Worm (Caenorhabditis elegans): ENCODE results near the gene C17H12.5.

Gene C17H12.5

ce11 chrIV:6785873-6786272, 31.6 kb downstream of the C17H12.5 start (continued):
- TF ChIP-seq skn-1 (tag; optimal IDR thresholded peaks at IDR 0.05) (peak; percentile 82), efl-3 (GFP tag; optimal IDR thresholded peaks at IDR 0.05) (no peak), nhr-11 (tag; optimal IDR thresholded peaks at IDR 0.05) (no peak), blmp-1 (tag; optimal IDR thresholded peaks at IDR 0.05) (peak; percentile 39), nhr-20 (tag; optimal IDR thresholded peaks at IDR 0.05) (peak; percentile 70), snu-23 (GFP tag; optimal IDR thresholded peaks at IDR 0.05) (peak; percentile 89), sptf-1 (tag; optimal IDR thresholded peaks at IDR 0.05) (no peak), ceh-88 (GFP tag; IDR thresholded peaks at IDR 0.05) (no peak), lin-15B (tag; optimal IDR thresholded peaks at IDR 0.05) (no peak), aha-1 (tag; optimal IDR thresholded peaks at IDR 0.05) (no peak), nhr-237 (tag; optimal IDR thresholded peaks at IDR 0.05) (peak; percentile 25)

DNA sequence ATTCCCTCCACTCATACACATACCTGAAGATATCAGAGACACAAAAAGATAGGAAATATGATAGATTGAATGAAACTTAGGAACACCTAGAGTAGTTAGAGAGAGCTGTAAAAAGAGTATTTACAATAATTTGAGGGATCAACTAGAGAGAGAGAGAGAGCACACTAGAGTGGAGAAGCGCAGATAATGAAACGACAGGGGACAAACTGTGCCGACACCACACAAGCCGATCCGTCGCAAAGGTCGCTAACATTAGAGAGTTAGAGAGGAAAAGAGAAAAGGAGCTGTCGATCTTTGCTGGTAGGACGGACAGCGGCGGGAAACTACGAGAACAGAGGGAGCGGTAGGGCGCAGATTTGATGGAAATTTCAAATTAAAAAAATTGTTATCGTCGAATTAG, 32.3 kb downstream of the C17H12.5 start, which contains the start of gene dyci-1:
Gene dyci-1 (minus strand): TSS at position 122 of the 400 bp plus-strand sequence.
- TF ChIP-seq grh-1 (GFP tag; IDR thresholded peaks at IDR 0.05) (no peak), fkh-10 (GFP tag; optimal IDR thresholded peaks at IDR 0.05) (no peak), rnt-1 (tag; optimal IDR thresholded peaks at IDR 0.05) (peak; percentile 45), zip-4 (GFP tag; optimal IDR thresholded peaks at IDR 0.05) (no peak), nhr-11 (tag; optimal IDR thresholded peaks at IDR 0.05) (no peak), nhr-76 (tag; optimal IDR thresholded peaks at IDR 0.05) (no peak), aha-1 (tag; optimal IDR thresholded peaks at IDR 0.05) (no peak), nhr-77 (tag; optimal IDR thresholded peaks at IDR 0.05) (peak; percentile 74), hlh-4 (tag; optimal IDR thresholded peaks at IDR 0.05) (no peak), blmp-1 (tag; optimal IDR thresholded peaks at IDR 0.05) (peak; percentile 3), ets-5 (GFP tag; IDR thresholded peaks at IDR 0.05) (no peak), zag-1 (tag; optimal IDR thresholded peaks at IDR 0.05) (no peak), sptf-1 (tag; optimal IDR thresholded peaks at IDR 0.05) (no peak), dsc-1 (tag; optimal IDR thresholded peaks at IDR 0.05) (no peak), xbp-1 (tag; optimal IDR thresholded peaks at IDR 0.05) (no peak), Y116A8C.19 (tag; optimal IDR thresholded peaks at IDR 0.05; ENCODE audit: borderline replicate concordance) (no peak), lin-15B (tag; optimal IDR thresholded peaks at IDR 0.05) (no peak), lin-35 (GFP tag; optimal IDR thresholded peaks at IDR 0.05) (peak; percentile 9 to 31), mab-9 (GFP tag; IDR thresholded peaks at IDR 0.05) (no peak), elt-3 (tag; optimal IDR thresholded peaks at IDR 0.05) (peak in 1 of 6 experiments; percentile 27), nhr-20 (tag; optimal IDR thresholded peaks at IDR 0.05) (peak; percentile 46), snu-23 (GFP tag; optimal IDR thresholded peaks at IDR 0.05) (peak; percentile 52), lin-14 (GFP tag; optimal IDR thresholded peaks at IDR 0.05) (peak; percentile 72), nhr-237 (tag; optimal IDR thresholded peaks at IDR 0.05) (peak; percentile 29), swsn-7 (tag; optimal IDR thresholded peaks at IDR 0.05) (peak; percentile 14), tbx-2 (tag; optimal IDR thresholded peaks at IDR 0.05) (peak; percentile 5), dpl-1 (GFP tag; optimal IDR thresholded peaks at IDR 0.05) (peak in 2 of 3 experiments; percentile 19 to 23), mep-1 (tag; optimal IDR thresholded peaks at IDR 0.05) (no peak), ces-1 (GFP tag; optimal IDR thresholded peaks at IDR 0.05) (no peak), lsy-2 (tag; optimal IDR thresholded peaks at IDR 0.05) (peak in 1 of 2 experiments; percentile 49), ceh-8 (GFP tag; optimal IDR thresholded peaks at IDR 0.05) (no peak), efl-1 (optimal IDR thresholded peaks at IDR 0.05) (peak; percentile 14 to 34), efl-1 (GFP tag; optimal IDR thresholded peaks at IDR 0.05 in 1 of 2) (peak in 1 of 2 experiments; percentile 41), tlp-1 (tag; optimal IDR thresholded peaks at IDR 0.05) (no peak), lin-13 (GFP tag; optimal IDR thresholded peaks at IDR 0.05) (peak; percentile 0), sup-37 (GFP tag; optimal IDR thresholded peaks at IDR 0.05) (no peak), aly-2 (tag; optimal IDR thresholded peaks at IDR 0.05) (no peak), nhr-71 (tag; optimal IDR thresholded peaks at IDR 0.05) (peak; percentile 17), egl-27 (tag; optimal IDR thresholded peaks at IDR 0.05) (peak in 1 of 2 experiments; percentile 15)
